Worm (Caenorhabditis elegans): Measurements from ENCODE around the gene mml-1.
A peak's percentile ranks its signal among the peaks of the same experiment; 100 is the strongest.

The mml-1 gene

DNA sequence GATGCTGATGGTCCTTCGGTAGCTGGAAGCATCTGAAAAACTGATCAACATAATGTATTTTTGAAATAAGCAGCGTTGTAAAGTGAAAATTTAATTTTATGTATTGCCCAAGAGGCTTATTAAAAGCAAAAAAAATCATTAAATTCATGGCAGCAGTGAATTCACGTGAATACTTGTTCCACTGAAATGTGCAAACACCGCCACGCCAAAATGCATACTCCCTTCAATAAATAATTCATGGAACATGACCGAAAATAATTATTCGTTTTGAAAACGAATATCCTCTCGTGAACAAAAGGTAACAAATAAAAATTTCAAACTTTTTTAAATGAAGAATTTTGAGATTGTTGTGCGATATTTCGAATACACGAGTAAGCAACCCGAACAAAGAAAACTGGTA lies 17.2 kb downstream of the mml-1 start, which contains the start of gene F08F8.10:
TSS of gene F08F8.10 (minus strand) at position 38 of the 400 bp plus-strand sequence.
- peak; percentile 30 for TF ChIP-seq unc-55 (GFP tag; optimal IDR thresholded peaks at IDR 0.05)
- no peak for TF ChIP-seq C38D4.7 (GFP tag; optimal IDR thresholded peaks at IDR 0.05)
- TF ChIP-seq pha-2 (tag; optimal IDR thresholded peaks at IDR 0.05) = no peak
- TF ChIP-seq elt-2 (tag; optimal IDR thresholded peaks at IDR 0.05) = peak; percentile 7
- no peak for TF ChIP-seq hlh-13 (GFP tag; optimal IDR thresholded peaks at IDR 0.05)
- TF ChIP-seq nhr-232 (tag; optimal IDR thresholded peaks at IDR 0.05) = no peak
- TF ChIP-seq lin-11 (tag; optimal IDR thresholded peaks at IDR 0.05) = no peak
- peak; percentile 62 for TF ChIP-seq hlh-30 (tag; optimal IDR thresholded peaks at IDR 0.05; ENCODE audit: insufficient read depth)
- TF ChIP-seq elt-4 (tag; optimal IDR thresholded peaks at IDR 0.05) = no peak
- TF ChIP-seq Y22D7AL.16 (tag; optimal IDR thresholded peaks at IDR 0.05) = no peak
- TF ChIP-seq pag-3 (tag; optimal IDR thresholded peaks at IDR 0.05; ENCODE audit: borderline replicate concordance) = no peak
- TF ChIP-seq unc-86 (tag; optimal IDR thresholded peaks at IDR 0.05) = peak; percentile 78
- no peak for TF ChIP-seq lim-6 (tag; optimal IDR thresholded peaks at IDR 0.05)
- TF ChIP-seq ceh-18 (tag; optimal IDR thresholded peaks at IDR 0.05) = no peak
- no peak for TF ChIP-seq madf-2 (tag; optimal IDR thresholded peaks at IDR 0.05)
- TF ChIP-seq pax-1 (tag; optimal IDR thresholded peaks at IDR 0.05) = no peak
- no peak for TF ChIP-seq ceh-22 (tag; optimal IDR thresholded peaks at IDR 0.05)
- TF ChIP-seq nfya-1 (tag; optimal IDR thresholded peaks at IDR 0.05) = no peak
- TF ChIP-seq fax-1 (tag; optimal IDR thresholded peaks at IDR 0.05) = no peak
- TF ChIP-seq ceh-31 (tag; optimal IDR thresholded peaks at IDR 0.05) = no peak

DNA sequence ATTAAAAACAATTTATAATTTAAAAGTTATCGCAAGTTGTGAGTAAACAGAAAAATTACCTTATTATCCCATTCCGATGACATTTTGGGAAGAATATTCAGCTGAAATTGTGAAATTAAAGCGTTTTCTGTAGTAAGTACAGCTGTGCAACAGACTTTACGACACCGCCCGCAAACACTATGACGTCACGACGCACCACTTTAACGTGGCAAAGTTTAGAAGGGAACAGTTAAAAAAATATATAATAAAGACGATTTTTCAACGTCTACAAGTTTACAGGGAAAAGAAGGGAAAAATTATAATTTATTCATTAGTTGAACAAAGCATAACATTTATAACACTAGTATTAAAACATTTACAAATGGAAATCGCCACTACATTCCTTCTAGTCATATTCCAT lies 20.7 kb downstream of the mml-1 start, which contains the start of gene F08F8.9:
TSS of gene F08F8.9 (minus strand) at position 101 of the 400 bp plus-strand sequence.
- TF ChIP-seq ceh-48 (tag; optimal IDR thresholded peaks at IDR 0.05) (no peak), che-1 (tag; optimal IDR thresholded peaks at IDR 0.05) (no peak), pat-9 (tag; optimal IDR thresholded peaks at IDR 0.05) (no peak), ceh-34 (tag; optimal IDR thresholded peaks at IDR 0.05) (no peak), unc-55 (GFP tag; optimal IDR thresholded peaks at IDR 0.05) (no peak), ceh-22 (tag; optimal IDR thresholded peaks at IDR 0.05) (no peak), fkh-6 (tag; optimal IDR thresholded peaks at IDR 0.05) (no peak), ceh-30 (tag; optimal IDR thresholded peaks at IDR 0.05) (no peak), ceh-45 (GFP tag; IDR thresholded peaks at IDR 0.05) (no peak), tbx-2 (tag; optimal IDR thresholded peaks at IDR 0.05) (no peak), mec-3 (tag; optimal IDR thresholded peaks at IDR 0.05; ENCODE audit: borderline replicate concordance) (no peak), elt-4 (tag; optimal IDR thresholded peaks at IDR 0.05) (no peak), pros-1 (tag; optimal IDR thresholded peaks at IDR 0.05) (no peak), sdc-2 (tag; optimal IDR thresholded peaks at IDR 0.05) (no peak)

DNA sequence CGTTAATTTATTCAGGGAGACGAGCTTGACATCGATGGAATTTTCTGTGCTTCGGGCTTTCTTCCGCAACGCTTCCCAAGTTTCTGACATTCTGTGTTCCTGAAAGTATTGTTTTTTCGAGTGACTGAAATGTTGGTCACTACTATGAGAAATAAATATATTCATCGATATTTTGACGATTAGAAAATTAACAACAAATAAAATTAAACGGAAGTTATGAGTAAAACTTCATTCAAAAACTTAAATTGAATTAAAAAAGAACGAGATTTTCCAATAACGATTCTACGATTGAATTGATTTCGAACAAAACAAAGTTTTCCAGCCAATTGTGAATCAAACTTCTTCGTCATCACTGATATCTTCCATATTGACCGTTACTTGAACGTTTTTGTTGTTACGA lies 25.5 kb downstream of the mml-1 start, which contains the start of gene gos-28:
TSS of gene gos-28 (minus strand) at position 101 of the 400 bp plus-strand sequence.
- no peak for TF ChIP-seq syd-9 (tag; optimal IDR thresholded peaks at IDR 0.05)
- no peak for TF ChIP-seq ceh-22 (tag; optimal IDR thresholded peaks at IDR 0.05)
- TF ChIP-seq ceh-2 (tag; optimal IDR thresholded peaks at IDR 0.05) = no peak
- no peak for TF ChIP-seq K09A11.1 (tag; optimal IDR thresholded peaks at IDR 0.05; ENCODE audit: insufficient read depth)
- no peak for TF ChIP-seq ahr-1 (tag; optimal IDR thresholded peaks at IDR 0.05)
- TF ChIP-seq hlh-8 (tag; optimal IDR thresholded peaks at IDR 0.05) = no peak
- TF ChIP-seq dve-1 (tag; optimal IDR thresholded peaks at IDR 0.05) = no peak
- TF ChIP-seq unc-3 (GFP tag; conservative IDR thresholded peaks at IDR 0.05) = no peak
- TF ChIP-seq unc-3 (tag; optimal IDR thresholded peaks at IDR 0.05) = no peak
- TF ChIP-seq pax-1 (tag; optimal IDR thresholded peaks at IDR 0.05) = no peak
- no peak for TF ChIP-seq zip-5 (tag; optimal IDR thresholded peaks at IDR 0.05)
- TF ChIP-seq nhr-232 (tag; optimal IDR thresholded peaks at IDR 0.05) = no peak
- TF ChIP-seq unc-86 (tag; optimal IDR thresholded peaks at IDR 0.05) = no peak
- no peak for TF ChIP-seq Y22D7AL.16 (tag; optimal IDR thresholded peaks at IDR 0.05)
- TF ChIP-seq sox-4 (tag; optimal IDR thresholded peaks at IDR 0.05) = no peak
- TF ChIP-seq sdc-2 (tag; optimal IDR thresholded peaks at IDR 0.05) = no peak
- no peak for TF ChIP-seq ceh-9 (tag; optimal IDR thresholded peaks at IDR 0.05)
- no peak for TF ChIP-seq pros-1 (tag; optimal IDR thresholded peaks at IDR 0.05)

Measured in whole organism, late embryonic.